Worm (Caenorhabditis elegans) whole organism, L3 larva: ENCODE data around the gene srw-95.

Experiments
- elt-2 ChIP-seq: sonication (generic microtip); optimal IDR thresholded peaks from 2 replicates; lab custom pipeline; 2016; ENCODE audit warnings: missing genetic modification reagents, mild to moderate bottlenecking, missing genetic modification characterization, missing compliant biosample characterization
- fkh-10 ChIP-seq: sonication (generic microtip); optimal IDR thresholded peaks from 2 replicates; lab custom pipeline; 2017; ENCODE audit warnings: missing biosample characterization, missing genetic modification reagents, missing genetic modification characterization
- nhr-11 ChIP-seq: fragments of 150-350 bp; optimal IDR thresholded peaks from 2 replicates; lab custom pipeline; 2014; ENCODE audit warnings: missing biosample characterization, missing genetic modification characterization
- nhr-77 ChIP-seq: fragments of 150-350 bp; optimal IDR thresholded peaks from 2 replicates; lab custom pipeline; 2014; ENCODE audit warnings: missing biosample characterization, missing genetic modification characterization

DNA sequence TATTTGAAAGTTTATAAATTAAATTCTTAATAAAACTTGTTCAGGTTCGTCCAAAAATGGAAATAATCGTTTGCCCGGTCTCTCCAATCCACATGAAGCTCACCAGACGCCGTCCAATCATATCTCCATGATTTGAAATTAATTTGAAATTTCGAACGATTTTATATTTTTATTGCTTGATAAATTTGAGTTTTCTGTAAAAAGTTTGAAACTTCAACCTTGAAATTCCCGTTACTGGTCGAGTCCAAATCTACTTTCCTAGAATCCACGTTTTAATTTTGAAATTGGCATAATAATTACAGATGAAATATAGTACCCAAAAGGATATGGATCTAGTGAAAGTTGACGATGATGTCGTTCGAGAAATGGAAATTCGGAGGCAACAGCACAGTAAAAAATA lies 47.5 kb upstream of the srw-95 start, which contains the start of gene npp-26:
- TF ChIP-seq nhr-77 (tag; lab: Kevin White, UChicago) (no peak), fkh-10 (GFP tag; lab: Kevin White, UChicago) (no peak), nhr-11 (no peak), elt-2 (tag; lab: Kevin White, UChicago) (no peak)
